Fruit fly (Drosophila melanogaster) whole organism, wandering third instar larva: Measurements from ENCODE around the gene Ythdf.

Experiments
- Hr78 ChIP-seq: fragments of >200 bp; optimal IDR thresholded peaks from 2 replicates; lab custom pipeline; 2017; ENCODE audit warnings: missing biosample characterization, missing genetic modification characterization
- OdsH ChIP-seq: fragments of 200-800 bp; sonication (Bioruptor generic); optimal IDR thresholded peaks from 2 replicates; lab custom pipeline; 2016; ENCODE audit warnings: missing biosample characterization, mild to moderate bottlenecking, missing genetic modification characterization

DNA sequence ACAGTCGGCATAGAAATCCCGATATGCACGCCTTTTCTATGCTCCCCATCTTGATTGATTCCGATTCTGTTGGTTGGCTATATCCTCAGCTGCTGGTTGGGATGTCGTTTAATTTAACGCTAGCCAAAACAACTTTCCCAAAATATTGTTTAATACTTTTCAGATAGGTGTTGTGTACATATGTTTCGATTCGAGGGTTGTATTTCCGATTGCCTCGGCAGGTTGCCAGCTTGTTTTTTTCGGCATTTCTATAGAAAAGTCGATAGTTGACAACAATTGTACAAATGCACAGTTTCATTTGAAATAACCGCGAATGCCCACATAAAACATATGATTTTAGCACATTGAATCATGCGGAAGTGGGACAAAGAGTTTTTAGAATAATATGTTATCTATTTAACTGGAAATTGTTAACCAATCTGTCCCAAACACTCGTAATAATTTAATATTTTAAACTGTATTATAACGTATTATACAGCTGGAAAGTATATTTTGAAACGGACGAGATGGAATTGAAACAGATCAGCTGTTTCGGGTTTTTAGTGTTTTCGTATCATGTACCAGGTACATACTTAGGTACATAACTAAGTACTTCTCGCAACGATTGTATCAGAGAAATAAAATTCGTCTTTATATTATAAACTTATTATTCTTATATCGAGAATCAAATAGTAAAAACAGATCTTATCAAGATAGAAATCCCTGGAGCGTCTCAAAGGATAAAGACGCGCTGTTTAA, 15.6 kb upstream of the Ythdf start, which contains the start of gene CG31109:
- TF ChIP-seq OdsH (GFP tag; lab: Kevin White, UChicago), result no peak
- no peak for TF ChIP-seq Hr78 (GFP tag; lab: Kevin White, UChicago)
